Fruit fly (Drosophila melanogaster) whole organism, embryonic: ENCODE data around the gene CG15431.

Experiments used
- Antp ChIP-seq: fragments of 200-800 bp; sonication (Bioruptor generic); optimal IDR thresholded peaks from 3 replicates; lab custom pipeline; 2016; ENCODE audit warnings: missing biosample characterization, missing genetic modification characterization
- Asciz ChIP-seq: fragments of 200-800 bp; sonication (Bioruptor generic); optimal IDR thresholded peaks from 2 replicates; lab custom pipeline; 2017; ENCODE audit warnings: missing biosample characterization, mild to moderate bottlenecking, missing genetic modification characterization, missing genetic modification reagents
- CG10543 ChIP-seq: fragments of 200-800 bp; sonication (Bioruptor generic); optimal IDR thresholded peaks from 3 replicates; lab custom pipeline; 2017; ENCODE audit warnings: missing biosample characterization, mild to moderate bottlenecking, missing genetic modification characterization, moderate library complexity
- CG11093 ChIP-seq: fragments of 200-800 bp; sonication (Bioruptor generic); IDR thresholded peaks from 3 replicates; pipeline ENCODE4 v1.3.6; 2022; ENCODE audit warnings: missing biosample characterization, missing genetic modification characterization
- CG11456 ChIP-seq: fragments of 200-800 bp; sonication (Bioruptor generic); IDR thresholded peaks from 3 replicates; pipeline ENCODE4 v1.3.6; 2022; ENCODE audit warnings: missing biosample characterization, missing genetic modification characterization
- CG11560 ChIP-seq: fragments of 200-800 bp; sonication (Bioruptor generic); IDR thresholded peaks from 3 replicates; pipeline ENCODE4 v1.3.6; 2022; ENCODE audit warnings: missing biosample characterization, missing genetic modification characterization
- CG11695 ChIP-seq: fragments of 200-800 bp; sonication (Bioruptor generic); IDR thresholded peaks from 3 replicates; pipeline ENCODE4 v1.3.6; 2022; ENCODE audit warnings: missing biosample characterization, missing genetic modification characterization
- CG12744 ChIP-seq: fragments of 200-800 bp; sonication (Bioruptor generic); optimal IDR thresholded peaks from 2 replicates; lab custom pipeline; 2016; ENCODE audit warnings: missing biosample characterization, missing genetic modification characterization
- CG12942 ChIP-seq: fragments of 200-800 bp; sonication (Bioruptor generic); optimal IDR thresholded peaks from 3 replicates; lab custom pipeline; 2016; ENCODE audit warnings: missing biosample characterization, missing genetic modification characterization
- CG13287 ChIP-seq: fragments of 200-800 bp; sonication (Bioruptor generic); IDR thresholded peaks from 2 replicates; pipeline ENCODE4 v1.3.6; 2022; ENCODE audit warnings: missing biosample characterization, missing genetic modification characterization; ENCODE audit not compliant: partially characterized antibody
- CG14014 ChIP-seq: fragments of 200-800 bp; sonication (Bioruptor generic); IDR thresholded peaks from 2 replicates; pipeline ENCODE4 v1.3.6; 2022; ENCODE audit warnings: missing biosample characterization, missing genetic modification characterization
- CG14860 ChIP-seq: fragments of 200-800 bp; sonication (Bioruptor generic); IDR thresholded peaks from 3 replicates; pipeline ENCODE4 v1.3.6; 2022; ENCODE audit warnings: missing biosample characterization, missing genetic modification characterization; ENCODE audit not compliant: partially characterized antibody
- CG15479 ChIP-seq: fragments of 200-800 bp; sonication (Bioruptor generic); optimal IDR thresholded peaks from 3 replicates; lab custom pipeline; 2019; ENCODE audit warnings: missing biosample characterization, mild to moderate bottlenecking, missing genetic modification characterization, moderate library complexity
- CG16863 ChIP-seq: fragments of 200-800 bp; sonication (Bioruptor generic); optimal IDR thresholded peaks from 3 replicates; lab custom pipeline; 2016; ENCODE audit warnings: missing biosample characterization, missing genetic modification characterization
- CG18011 ChIP-seq: fragments of 200-800 bp; sonication (Bioruptor generic); optimal IDR thresholded peaks from 2 replicates; lab custom pipeline; 2017; ENCODE audit warnings: missing biosample characterization, missing genetic modification characterization, mild to moderate bottlenecking, moderate library complexity, missing genotype
- CG2116 ChIP-seq: fragments of 200-800 bp; sonication (Bioruptor generic); optimal IDR thresholded peaks from 3 replicates; lab custom pipeline; 2018; ENCODE audit warnings: missing biosample characterization, mild to moderate bottlenecking, missing genetic modification characterization
- CG31388 ChIP-seq: fragments of 200-800 bp; sonication (Bioruptor generic); optimal IDR thresholded peaks from 2 replicates; lab custom pipeline; 2016; ENCODE audit warnings: missing biosample characterization, missing genetic modification characterization
- CG32772 ChIP-seq: fragments of 200-800 bp; sonication (Bioruptor generic); IDR thresholded peaks from 2 replicates; pipeline ENCODE4 v1.3.6; 2022; ENCODE audit warnings: missing biosample characterization, missing genetic modification characterization
- CG3407 ChIP-seq: fragments of 200-800 bp; sonication (Bioruptor generic); optimal IDR thresholded peaks from 2 replicates; lab custom pipeline; 2018; ENCODE audit warnings: missing biosample characterization, mild to moderate bottlenecking, missing genetic modification characterization
- CG4854 ChIP-seq: fragments of 200-800 bp; sonication (Bioruptor generic); optimal IDR thresholded peaks from 2 replicates; lab custom pipeline; 2016; ENCODE audit warnings: missing biosample characterization, missing genetic modification characterization, inconsistent platforms
- CG7786 ChIP-seq: fragments of 200-800 bp; sonication (Bioruptor generic); optimal IDR thresholded peaks from 2 replicates; lab custom pipeline; 2016; ENCODE audit warnings: missing biosample characterization, missing genetic modification characterization
- CG7987 ChIP-seq: fragments of 200-800 bp; sonication (Bioruptor generic); optimal IDR thresholded peaks from 2 replicates; lab custom pipeline; 2018; ENCODE audit warnings: missing biosample characterization, mild to moderate bottlenecking, missing genetic modification characterization, moderate library complexity
- CG8089 ChIP-seq: fragments of 200-800 bp; sonication (Bioruptor generic); optimal IDR thresholded peaks from 3 replicates; lab custom pipeline; 2016; ENCODE audit warnings: missing biosample characterization, missing genetic modification characterization
- CG8359 ChIP-seq: fragments of 200-800 bp; sonication (Bioruptor generic); optimal IDR thresholded peaks from 2 replicates; lab custom pipeline; 2017; ENCODE audit warnings: missing biosample characterization, mild to moderate bottlenecking, missing genetic modification characterization, borderline replicate concordance
- CG8388 ChIP-seq: fragments of 200-800 bp; sonication (Bioruptor generic); optimal IDR thresholded peaks from 2 replicates; lab custom pipeline; 2019; ENCODE audit warnings: missing biosample characterization, mild to moderate bottlenecking, missing genetic modification characterization, moderate library complexity
- Camta ChIP-seq: fragments of 200-800 bp; sonication (Bioruptor generic); optimal IDR thresholded peaks from 2 replicates; lab custom pipeline; 2016; ENCODE audit warnings: missing biosample characterization, missing genetic modification characterization
- CrebB ChIP-seq: fragments of 200-800 bp; sonication (Bioruptor generic); optimal IDR thresholded peaks from 3 replicates; lab custom pipeline; 2018; ENCODE audit warnings: missing biosample characterization, mild to moderate bottlenecking, missing genetic modification characterization
- Ets65A ChIP-seq: fragments of 200-800 bp; sonication (Bioruptor generic); peaks from one replicate; lab custom pipeline; 2016; ENCODE audit warnings: missing biosample characterization, missing genetic modification characterization
- HHEX ChIP-seq: fragments of 200-800 bp; sonication (Bioruptor generic); optimal IDR thresholded peaks from 3 replicates; lab custom pipeline; 2017; ENCODE audit warnings: missing biosample characterization, mild to moderate bottlenecking, missing genetic modification characterization, missing genetic modification reagents
- Hsf ChIP-seq: fragments of 200-800 bp; sonication (Bioruptor generic); optimal IDR thresholded peaks from 3 replicates; lab custom pipeline; 2016; ENCODE audit warnings: missing biosample characterization, missing genetic modification characterization
- Kr ChIP-seq: fragments of 200-800 bp; sonication (Bioruptor generic); optimal IDR thresholded peaks from 2 replicates; lab custom pipeline; 2017; ENCODE audit warnings: missing biosample characterization, mild to moderate bottlenecking, missing genetic modification characterization
- Lim3 ChIP-seq: fragments of 200-800 bp; sonication (Bioruptor generic); IDR thresholded peaks from 2 replicates; pipeline ENCODE4 v1.3.6; 2022; ENCODE audit warnings: missing biosample characterization, missing genetic modification characterization
- MBD-R2 ChIP-seq: fragments of 200-800 bp; sonication (Bioruptor generic); IDR thresholded peaks from 2 replicates; pipeline ENCODE4 v1.3.6; 2022; ENCODE audit warnings: missing biosample characterization, missing genetic modification characterization
- Meics ChIP-seq: fragments of 200-800 bp; sonication (Bioruptor generic); optimal IDR thresholded peaks from 2 replicates; lab custom pipeline; 2017; ENCODE audit warnings: missing biosample characterization, mild to moderate bottlenecking, missing genetic modification characterization
- Nf-YC ChIP-seq: fragments of 200-800 bp; optimal IDR thresholded peaks from 3 replicates; lab custom pipeline; 2019; ENCODE audit warnings: missing biosample characterization, mild to moderate bottlenecking, missing genetic modification characterization, moderate library complexity
- Oaz ChIP-seq: fragments of 200-800 bp; sonication (Bioruptor generic); IDR thresholded peaks from 2 replicates; pipeline ENCODE4 v1.3.6; 2022; ENCODE audit warnings: missing biosample characterization, missing genetic modification characterization
- Ravus ChIP-seq: fragments of 200-800 bp; sonication (Bioruptor generic); IDR thresholded peaks from 2 replicates; pipeline ENCODE4 v1.3.6; 2022; ENCODE audit warnings: missing biosample characterization, missing genetic modification characterization
- Rx ChIP-seq: fragments of 200-800 bp; sonication (Bioruptor generic); IDR thresholded peaks from 2 replicates; pipeline ENCODE4 v1.3.6; 2022; ENCODE audit warnings: missing biosample characterization, missing genetic modification characterization
- Tbp ChIP-seq: fragments of >200 bp; optimal IDR thresholded peaks from 2 replicates; lab custom pipeline; 2018; ENCODE audit warnings: missing biosample characterization, missing genetic modification characterization
- ase ChIP-seq: fragments of 200-800 bp; sonication (Bioruptor generic); IDR thresholded peaks from 3 replicates; pipeline ENCODE4 v1.3.6; 2022; ENCODE audit warnings: missing biosample characterization, missing genetic modification characterization
- dan ChIP-seq: fragments of 200-800 bp; sonication (Bioruptor generic); IDR thresholded peaks from 2 replicates; pipeline ENCODE4 v1.3.6; 2022; ENCODE audit warnings: missing biosample characterization, missing genetic modification characterization
- disco-r ChIP-seq: fragments of 200-800 bp; sonication (Bioruptor generic); optimal IDR thresholded peaks from 2 replicates; lab custom pipeline; 2016; ENCODE audit warnings: missing biosample characterization, missing genetic modification characterization
- fd102C ChIP-seq: fragments of 200-800 bp; sonication (Bioruptor generic); optimal IDR thresholded peaks from 2 replicates; lab custom pipeline; 2018; ENCODE audit warnings: missing biosample characterization, mild to moderate bottlenecking, missing genetic modification characterization, moderate library complexity
- jumu ChIP-seq: fragments of 200-800 bp; sonication (Bioruptor generic); optimal IDR thresholded peaks from 3 replicates; lab custom pipeline; 2016; ENCODE audit warnings: missing biosample characterization, missing genetic modification characterization
- kni ChIP-seq: fragments of 200-800 bp; sonication (Bioruptor generic); optimal IDR thresholded peaks from 3 replicates; lab custom pipeline; 2017; ENCODE audit warnings: mild to moderate bottlenecking, missing biosample characterization, missing genetic modification reagents, missing genetic modification characterization
- nom ChIP-seq: fragments of 200-800 bp; sonication (Bioruptor generic); optimal IDR thresholded peaks from 2 replicates; lab custom pipeline; 2017; ENCODE audit warnings: missing biosample characterization, missing genetic modification characterization, mild to moderate bottlenecking, moderate library complexity, missing genetic modification reagents
- otp ChIP-seq: fragments of 200-800 bp; sonication (Bioruptor generic); IDR thresholded peaks from 3 replicates; pipeline ENCODE4, ENCODE4 v1.3.6; 2022; ENCODE audit warnings: missing biosample characterization, missing genetic modification characterization
- sens-2 ChIP-seq: fragments of 200-800 bp; sonication (Bioruptor generic); IDR thresholded peaks from 2 replicates; pipeline ENCODE4 v1.3.6; 2022; ENCODE audit warnings: missing biosample characterization, missing genetic modification characterization
- shn ChIP-seq: fragments of 200-800 bp; sonication (Bioruptor generic); optimal IDR thresholded peaks from 3 replicates; lab custom pipeline; 2016; ENCODE audit warnings: missing biosample characterization, missing genetic modification characterization
- sr ChIP-seq: fragments of 200-800 bp; sonication (Bioruptor generic); IDR thresholded peaks from 3 replicates; pipeline ENCODE4 v1.3.6; 2022; ENCODE audit warnings: missing biosample characterization, missing genetic modification characterization
- tgo ChIP-seq: fragments of 200-800 bp; sonication (Bioruptor generic); IDR thresholded peaks from 3 replicates; pipeline ENCODE4 v1.3.6; 2022; ENCODE audit warnings: missing biosample characterization, missing genetic modification characterization
- twi ChIP-seq: fragments of 200-800 bp; optimal IDR thresholded peaks from 2 replicates; lab custom pipeline; 2019; ENCODE audit warnings: missing biosample characterization, mild to moderate bottlenecking, missing genetic modification characterization, moderate library complexity

CG15431 gene

dm6 chr2L:4459543-4459942, 18.5 kb upstream of the CG15431 start, which contains the start of the genes mRpL27 and CG15435 (continued):
- TF ChIP-seq Hsf (GFP tag; lab: Kevin White, UChicago) = peak; percentile 63
- no peak for TF ChIP-seq CG8388 (GFP tag; lab: Kevin White, UChicago)
- TF ChIP-seq twi (tag; lab: Kevin White, UChicago) = peak; percentile 65
- TF ChIP-seq kni (GFP tag; lab: Kevin White, UChicago) = peak; percentile 28
- no peak for TF ChIP-seq Kr (GFP tag; lab: Kevin White, UChicago)
- TF ChIP-seq sr = 0 out of 3 replicates have a peak, but pooled peaks have one; percentile 22
- TF ChIP-seq otp = no peak
- no peak for TF ChIP-seq Asciz (GFP tag; lab: Kevin White, UChicago)
- peak; percentile 17 for TF ChIP-seq nom (GFP tag; lab: Kevin White, UChicago)
- TF ChIP-seq tgo (GFP tag; lab: Robert Waterston, UW) = no peak
- TF ChIP-seq disco-r = no peak
- no peak for TF ChIP-seq Ravus (GFP tag; lab: Robert Waterston, UW)
- TF ChIP-seq CG7786 (GFP tag; lab: Kevin White, UChicago) = no peak
- no peak for TF ChIP-seq sens-2 (GFP tag; lab: Robert Waterston, UW)
- TF ChIP-seq Camta (GFP tag; lab: Kevin White, UChicago) = no peak
- TF ChIP-seq Ets65A = peak; percentile 86
- TF ChIP-seq ase (GFP tag; lab: Robert Waterston, UW) = no peak
- no peak for TF ChIP-seq jumu
- TF ChIP-seq CG12744 (GFP tag; lab: Kevin White, UChicago) = no peak
- no peak for TF ChIP-seq CG11456 (GFP tag; lab: Robert Waterston, UW)
- peak; percentile 70 for TF ChIP-seq CG15479
- TF ChIP-seq Meics = no peak
- TF ChIP-seq Tbp (GFP tag; lab: Kevin White, UChicago) = no peak
- TF ChIP-seq CG2116 (GFP tag; lab: Kevin White, UChicago) = peak; percentile 41
- TF ChIP-seq MBD-R2 (GFP tag; lab: Robert Waterston, UW) = peak; percentile 71
- no peak for TF ChIP-seq CG14014 (GFP tag; lab: Robert Waterston, UW)
- TF ChIP-seq CG11093 (GFP tag; lab: Robert Waterston, UW) = no peak
- TF ChIP-seq CG16863 = no peak
- no peak for TF ChIP-seq CG12942 (GFP tag; lab: Kevin White, UChicago)
- TF ChIP-seq CG4854 (GFP tag; lab: Kevin White, UChicago) = peak; percentile 88
- peak; percentile 23; the same call in 1 of the 2 replicates for TF ChIP-seq CG13287 (GFP tag; lab: Robert Waterston, UW)
- TF ChIP-seq Nf-YC (tag; lab: Kevin White, UChicago) = peak; percentile 45
- TF ChIP-seq CG11695 (GFP tag; lab: Robert Waterston, UW) = no peak
- TF ChIP-seq CG7987 (GFP tag; lab: Kevin White, UChicago) = no peak
- TF ChIP-seq HHEX (GFP tag; lab: Kevin White, UChicago) = peak; percentile 34
- no peak for TF ChIP-seq CG8089 (GFP tag; lab: Kevin White, UChicago)
- no peak for TF ChIP-seq fd102C (GFP tag; lab: Kevin White, UChicago)
- TF ChIP-seq Antp (GFP tag; lab: Kevin White, UChicago) = no peak
- no peak for TF ChIP-seq dan (GFP tag; lab: Robert Waterston, UW)
- TF ChIP-seq CG14860 (GFP tag; lab: Robert Waterston, UW) = peak; percentile 25; the same call in 1 of the 3 replicates
- TF ChIP-seq CG3407 (GFP tag; lab: Kevin White, UChicago) = no peak
- TF ChIP-seq CG31388 (GFP tag; lab: Kevin White, UChicago) = no peak
- no peak for TF ChIP-seq Oaz
- no peak for TF ChIP-seq shn (GFP tag; lab: Kevin White, UChicago)
- no peak for TF ChIP-seq Lim3 (GFP tag; lab: Robert Waterston, UW)
- TF ChIP-seq CG8359 (GFP tag; lab: Kevin White, UChicago) = no peak
- TF ChIP-seq CG10543 (GFP tag; lab: Kevin White, UChicago) = peak; percentile 12
- TF ChIP-seq Rx = 0 out of 2 replicates have a peak, but pooled peaks have one; percentile 14
- no peak for TF ChIP-seq CG11560 (tag; lab: Robert Waterston, UW)
- no peak for TF ChIP-seq CrebB (tag; lab: Kevin White, UChicago)
- TF ChIP-seq CG32772 (GFP tag; lab: Robert Waterston, UW) = no peak
- no peak for TF ChIP-seq CG18011
